Worm (Caenorhabditis elegans): ENCODE measurements around the gene mam-1.

ce11 chrX:936013-936412 lies 47.8 kb upstream of the mam-1 start:
- TF ChIP-seq ama-1 (optimal IDR thresholded peaks at IDR 0.05) (no peak), ama-1 (GFP tag; optimal IDR thresholded peaks at IDR 0.05) (no peak), madf-10 (tag; optimal IDR thresholded peaks at IDR 0.05) (no peak), Y95B8A.8 (GFP tag; IDR thresholded peaks at IDR 0.05) (no peak), snpc-4 (GFP tag; optimal IDR thresholded peaks at IDR 0.05) (no peak), snpc-4 (tag; optimal IDR thresholded peaks at IDR 0.05) (peak in 3 of 4 experiments; percentile 56 to 93 (median 92)), dpl-1 (GFP tag; optimal IDR thresholded peaks at IDR 0.05) (no peak), ccch-3 (GFP tag; optimal IDR thresholded peaks at IDR 0.05) (no peak), nhr-27 (tag; optimal IDR thresholded peaks at IDR 0.05) (no peak), ekl-4 (GFP tag; IDR thresholded peaks at IDR 0.05) (no peak), tbp1 (GFP tag; optimal IDR thresholded peaks at IDR 0.05) (no peak), madf-6 (GFP tag; IDR thresholded peaks at IDR 0.05) (no peak)

Data from whole organism, young adult.